Fruit fly (Drosophila melanogaster) whole organism, wandering third instar larva: ENCODE data around the gene dmrt93B.
A peak's percentile ranks its signal among the peaks of the same experiment; 100 is the strongest.

Experiments used
- CG32264 ChIP-seq: fragments of 200-800 bp; sonication (Bioruptor generic); optimal IDR thresholded peaks from 2 replicates; lab custom pipeline; 2016; ENCODE audit warnings: missing biosample characterization, missing genetic modification characterization
- Dfd ChIP-seq: fragments of >200 bp; optimal IDR thresholded peaks from 2 replicates; lab custom pipeline; 2017; ENCODE audit warnings: missing biosample characterization, missing genetic modification characterization
- Dif ChIP-seq: fragments of 200-275, 200-300 bp; sonication (Bioruptor generic); optimal IDR thresholded peaks from 2 replicates; lab custom pipeline; 2018; ENCODE audit warnings: missing biosample characterization, missing genetic modification characterization; ENCODE audit not compliant: partially characterized antibody
- GATAd ChIP-seq: sonication (Bioruptor generic); optimal IDR thresholded peaks from 2 replicates; lab custom pipeline; 2016; ENCODE audit warnings: missing biosample characterization, missing genetic modification characterization
- HLH106 ChIP-seq: fragments of 200-800 bp; optimal IDR thresholded peaks from 3 replicates; lab custom pipeline; 2019; ENCODE audit warnings: missing biosample characterization, mild to moderate bottlenecking, missing genetic modification characterization, moderate library complexity
- Mio ChIP-seq: sonication (Bioruptor generic); optimal IDR thresholded peaks from 2 replicates; lab custom pipeline; 2016; ENCODE audit warnings: missing biosample characterization, missing genetic modification characterization
- N ChIP-seq: fragments of >200 bp; optimal IDR thresholded peaks from 2 replicates; lab custom pipeline; 2018; ENCODE audit warnings: missing biosample characterization, missing external identifiers, missing genetic modification characterization
- OdsH ChIP-seq: fragments of 200-800 bp; sonication (Bioruptor generic); optimal IDR thresholded peaks from 2 replicates; lab custom pipeline; 2016; ENCODE audit warnings: missing biosample characterization, mild to moderate bottlenecking, missing genetic modification characterization
- br ChIP-seq: fragments of 200-800 bp; sonication (Bioruptor generic); optimal IDR thresholded peaks from 2 replicates; lab custom pipeline; 2016; ENCODE audit warnings: missing biosample characterization, missing genetic modification characterization
- foxo ChIP-seq, 2 experiments: fragments of 200-800 bp; sonication (Bioruptor generic); optimal IDR thresholded peaks; 2 replicates in 1 of 2; 3 replicates in 1 of 2; lab custom pipeline; 2016 to 2017; ENCODE audit warnings: missing biosample characterization in 2 of 2, missing genetic modification characterization in 2 of 2
- h ChIP-seq: fragments of 200-800 bp; sonication (Bioruptor generic); optimal IDR thresholded peaks from 3 replicates; lab custom pipeline; 2016; ENCODE audit warnings: missing biosample characterization, mild to moderate bottlenecking, missing genetic modification characterization
- lola ChIP-seq: fragments of >200 bp; optimal IDR thresholded peaks from 2 replicates; lab custom pipeline; 2017; ENCODE audit warnings: missing biosample characterization, missing genetic modification characterization
- usp ChIP-seq: fragments of >200 bp; optimal IDR thresholded peaks from 2 replicates; lab custom pipeline; 2017; ENCODE audit warnings: missing biosample characterization, missing genetic modification characterization

DNA sequence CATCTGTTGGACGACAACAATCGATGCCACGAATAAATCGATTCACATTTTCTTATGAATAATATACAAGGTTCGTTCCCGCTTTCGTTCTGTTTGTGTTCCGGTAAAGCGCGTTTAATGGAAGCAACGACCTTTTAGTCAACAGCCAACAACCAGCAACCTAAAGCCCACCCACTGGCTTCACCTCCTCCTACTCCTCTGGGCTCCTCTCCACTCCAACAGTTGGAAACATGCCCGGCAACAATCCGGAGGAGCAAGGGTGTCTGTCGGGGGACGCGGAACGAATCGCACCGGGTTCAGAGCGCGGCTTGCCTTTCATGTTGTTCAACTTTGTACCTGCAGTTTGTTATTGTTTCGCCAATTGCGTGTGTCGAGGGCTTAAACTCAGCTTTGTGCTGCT, 50.4 kb downstream of the dmrt93B start:
- no peak for TF ChIP-seq lola (GFP tag; lab: Kevin White, UChicago)
- TF ChIP-seq N (GFP tag; lab: Kevin White, UChicago): no peak
- no peak for TF ChIP-seq usp (GFP tag; lab: Kevin White, UChicago)
- TF ChIP-seq h (GFP tag; lab: Kevin White, UChicago): no peak
- TF ChIP-seq OdsH (GFP tag; lab: Kevin White, UChicago): no peak
- no peak for TF ChIP-seq br (GFP tag; lab: Kevin White, UChicago)
- TF ChIP-seq CG32264 (GFP tag; lab: Kevin White, UChicago): no peak
- TF ChIP-seq Mio (GFP tag; lab: Kevin White, UChicago): no peak
- no peak for TF ChIP-seq Dfd
- no peak for TF ChIP-seq GATAd (GFP tag; lab: Kevin White, UChicago)
- TF ChIP-seq foxo (GFP tag; optimal IDR thresholded peaks at IDR 0.05; lab: Kevin White, UChicago): no peak
- TF ChIP-seq Dif (GFP tag; lab: Kevin White, UChicago): peak; percentile 16
- TF ChIP-seq HLH106: no peak
